Fruit fly (Drosophila melanogaster) whole organism, embryonic: Measurements from ENCODE around the gene Rab3-GAP.
A peak's percentile ranks its signal among the peaks of the same experiment; 100 is the strongest.

ENCODE experiments used
- Abd-B ChIP-seq: fragments of 200-800 bp; sonication (Bioruptor generic); optimal IDR thresholded peaks from 2 replicates; lab custom pipeline; 2018; ENCODE audit warnings: missing biosample characterization, mild to moderate bottlenecking, missing genetic modification characterization, moderate library complexity
- B-H2 ChIP-seq: fragments of 200-800 bp; sonication (Bioruptor generic); optimal IDR thresholded peaks from 2 replicates; lab custom pipeline; 2018; ENCODE audit warnings: missing biosample characterization, mild to moderate bottlenecking, missing genetic modification characterization
- Bdp1 ChIP-seq: fragments of 200-800 bp; sonication (Bioruptor generic); optimal IDR thresholded peaks from 3 replicates; lab custom pipeline; 2016; ENCODE audit warnings: missing biosample characterization, missing genetic modification characterization
- CG13424 ChIP-seq: fragments of 200-800 bp; sonication (Bioruptor generic); optimal IDR thresholded peaks from 2 replicates; lab custom pipeline; 2019; ENCODE audit warnings: missing biosample characterization, mild to moderate bottlenecking, missing genetic modification characterization, moderate library complexity
- CG13894 ChIP-seq: fragments of 200-800 bp; sonication (Bioruptor generic); optimal IDR thresholded peaks from 3 replicates; lab custom pipeline; 2018; ENCODE audit warnings: missing biosample characterization, mild to moderate bottlenecking, missing genetic modification characterization, moderate library complexity
- CG14710 ChIP-seq: fragments of 200-800 bp; sonication (Bioruptor generic); optimal IDR thresholded peaks from 3 replicates; lab custom pipeline; 2019; ENCODE audit warnings: missing biosample characterization, mild to moderate bottlenecking, missing genetic modification characterization, moderate library complexity
- CG15073 ChIP-seq: fragments of 200-800 bp; sonication (Bioruptor generic); optimal IDR thresholded peaks from 2 replicates; lab custom pipeline; 2016; ENCODE audit warnings: missing biosample characterization, missing genetic modification characterization
- CG1647 ChIP-seq: fragments of 200-800 bp; sonication (Bioruptor generic); optimal IDR thresholded peaks from 3 replicates; lab custom pipeline; 2016; ENCODE audit warnings: missing biosample characterization, missing genetic modification characterization
- CG17361 ChIP-seq: fragments of 200-800 bp; sonication (Bioruptor generic); IDR thresholded peaks from 3 replicates; pipeline ENCODE4 v1.3.6; 2022; ENCODE audit warnings: missing biosample characterization, missing genetic modification characterization
- CG3163 ChIP-seq: fragments of 200-800 bp; sonication (Bioruptor generic); optimal IDR thresholded peaks from 3 replicates; lab custom pipeline; 2016; ENCODE audit warnings: missing biosample characterization, missing genetic modification characterization
- CG3281 ChIP-seq: fragments of 200-800 bp; sonication (Bioruptor generic); optimal IDR thresholded peaks from 3 replicates; lab custom pipeline; 2017; ENCODE audit warnings: missing biosample characterization, mild to moderate bottlenecking, missing genetic modification characterization
- CG34224 ChIP-seq: fragments of 200-800 bp; sonication (Bioruptor generic); IDR thresholded peaks from 3 replicates; pipeline ENCODE4 v1.3.6; 2022; ENCODE audit warnings: missing biosample characterization, missing genetic modification characterization; ENCODE audit not compliant: partially characterized antibody
- CG34422 ChIP-seq: fragments of 200-800 bp; sonication (Bioruptor generic); IDR thresholded peaks from 3 replicates; pipeline ENCODE4 v1.3.6; 2022; ENCODE audit warnings: missing biosample characterization, missing genetic modification characterization
- CG3847 ChIP-seq: fragments of 200-800 bp; sonication (Bioruptor generic); IDR thresholded peaks from 2 replicates; pipeline ENCODE4 v1.3.6; 2022; ENCODE audit warnings: missing biosample characterization, missing genetic modification characterization
- CG3995 ChIP-seq: fragments of 200-800 bp; sonication (Bioruptor generic); optimal IDR thresholded peaks from 3 replicates; lab custom pipeline; 2016; ENCODE audit warnings: missing biosample characterization, missing genetic modification characterization
- CG4424 ChIP-seq: fragments of 200-800 bp; sonication (Bioruptor generic); optimal IDR thresholded peaks from 3 replicates; lab custom pipeline; 2016; ENCODE audit warnings: missing biosample characterization, missing genetic modification characterization
- CHES-1-like ChIP-seq: fragments of 200-800 bp; sonication (Bioruptor generic); optimal IDR thresholded peaks from 2 replicates; lab custom pipeline; 2016; ENCODE audit warnings: missing biosample characterization, missing genetic modification characterization
- CkIIα-i1 ChIP-seq: fragments of 200-800 bp; sonication (Bioruptor generic); IDR thresholded peaks from 2 replicates; pipeline ENCODE4 v1.3.6; 2022; ENCODE audit warnings: missing biosample characterization, missing genetic modification characterization
- CrebB ChIP-seq: fragments of 200-800 bp; sonication (Bioruptor generic); optimal IDR thresholded peaks from 3 replicates; lab custom pipeline; 2018; ENCODE audit warnings: missing biosample characterization, mild to moderate bottlenecking, missing genetic modification characterization
- D ChIP-seq, 2 experiments: fragments of 200-800 bp in 1 of 2; fragments of >200 bp in 1 of 2; sonication (Bioruptor generic) in 1 of 2; optimal IDR thresholded peaks; 2 replicates in 1 of 2; 3 replicates in 1 of 2; lab custom pipeline; 2017; ENCODE audit warnings: mild to moderate bottlenecking in 1 of 2, missing biosample characterization in 1 of 2, missing genetic modification characterization in 1 of 2, missing genetic modification reagents in 1 of 2
- Dad ChIP-seq: fragments of 200-800 bp; sonication (Bioruptor generic); optimal IDR thresholded peaks from 3 replicates; lab custom pipeline; 2016; ENCODE audit warnings: missing biosample characterization, missing genetic modification characterization
- Dfd ChIP-seq, 2 experiments: fragments of >200 bp; optimal IDR thresholded peaks; 2 replicates each; lab custom pipeline; 2017; ENCODE audit warnings: missing biosample characterization in 2 of 2, missing genetic modification characterization in 2 of 2
- Doc3 ChIP-seq: fragments of 200-800 bp; sonication (Bioruptor generic); IDR thresholded peaks from 3 replicates; pipeline ENCODE4 v1.3.6; 2022; ENCODE audit warnings: missing biosample characterization, missing genetic modification characterization; ENCODE audit not compliant: partially characterized antibody
- Drgx ChIP-seq: fragments of 200-800 bp; sonication (Bioruptor generic); IDR thresholded peaks from 2 replicates; pipeline ENCODE4 v1.3.6; 2022; ENCODE audit warnings: missing biosample characterization, missing genetic modification characterization
- ERR ChIP-seq: fragments of 200-800 bp; sonication (Bioruptor generic); optimal IDR thresholded peaks from 2 replicates; lab custom pipeline; 2016; ENCODE audit warnings: missing biosample characterization, missing genetic modification characterization
- Elba2 ChIP-seq: fragments of 200-800 bp; sonication (Bioruptor generic); optimal IDR thresholded peaks from 3 replicates; lab custom pipeline; 2016; ENCODE audit warnings: missing biosample characterization, missing genetic modification characterization
- Lpt ChIP-seq: fragments of >200 bp; optimal IDR thresholded peaks from 2 replicates; lab custom pipeline; 2018; ENCODE audit warnings: missing biosample characterization, missing genetic modification characterization
- MBD-R2 ChIP-seq: fragments of 200-800 bp; sonication (Bioruptor generic); IDR thresholded peaks from 2 replicates; pipeline ENCODE4 v1.3.6; 2022; ENCODE audit warnings: missing biosample characterization, missing genetic modification characterization
- NC2α ChIP-seq: fragments of 200-800 bp; sonication (Bioruptor generic); optimal IDR thresholded peaks from 2 replicates; lab custom pipeline; 2016; ENCODE audit warnings: missing biosample characterization, missing genetic modification characterization
- Optix ChIP-seq: fragments of 200-800 bp; sonication (Bioruptor generic); IDR thresholded peaks from 3 replicates; pipeline ENCODE4 v1.3.6; 2022; ENCODE audit warnings: missing biosample characterization, missing genetic modification characterization
- Ravus ChIP-seq: fragments of 200-800 bp; sonication (Bioruptor generic); IDR thresholded peaks from 2 replicates; pipeline ENCODE4 v1.3.6; 2022; ENCODE audit warnings: missing biosample characterization, missing genetic modification characterization
- Sin3A ChIP-seq: fragments of >200 bp; optimal IDR thresholded peaks from 2 replicates; lab custom pipeline; 2018
- dan ChIP-seq: fragments of 200-800 bp; sonication (Bioruptor generic); IDR thresholded peaks from 2 replicates; pipeline ENCODE4 v1.3.6; 2022; ENCODE audit warnings: missing biosample characterization, missing genetic modification characterization
- dmrt11E ChIP-seq: fragments of 200-800 bp; sonication (Bioruptor generic); optimal IDR thresholded peaks from 3 replicates; lab custom pipeline; 2018; ENCODE audit warnings: missing biosample characterization, mild to moderate bottlenecking, missing genetic modification characterization, moderate library complexity
- dysf ChIP-seq: fragments of 200-800 bp; sonication (Bioruptor generic); IDR thresholded peaks from 3 replicates; pipeline ENCODE4 v1.3.6; 2022; ENCODE audit warnings: missing biosample characterization, missing genetic modification characterization
- ewg ChIP-seq: fragments of 200-800 bp; sonication (Bioruptor generic); optimal IDR thresholded peaks from 3 replicates; lab custom pipeline; 2017; ENCODE audit warnings: mild to moderate bottlenecking, missing biosample characterization, missing genetic modification reagents, missing genetic modification characterization
- gro ChIP-seq: fragments of 200-800 bp; sonication (Bioruptor generic); optimal IDR thresholded peaks from 2 replicates; lab custom pipeline; 2016; ENCODE audit warnings: missing biosample characterization, missing genetic modification characterization
- gsb-n ChIP-seq: fragments of 200-800 bp; sonication (Bioruptor generic); optimal IDR thresholded peaks from 3 replicates; lab custom pipeline; 2018; ENCODE audit warnings: missing biosample characterization, mild to moderate bottlenecking, missing genetic modification characterization
- ind ChIP-seq: fragments of 200-800 bp; sonication (Bioruptor generic); optimal IDR thresholded peaks from 3 replicates; lab custom pipeline; 2016; ENCODE audit warnings: missing biosample characterization, missing genetic modification characterization
- insv ChIP-seq, 2 experiments: fragments of 200-800 bp; sonication (Bioruptor generic); optimal IDR thresholded peaks; 3 replicates each; lab custom pipeline; 2016 to 2018; ENCODE audit warnings: missing biosample characterization in 2 of 2, missing genetic modification characterization in 2 of 2
- pho ChIP-seq: fragments of 200-800 bp; sonication (Bioruptor generic); optimal IDR thresholded peaks from 2 replicates; lab custom pipeline; 2016; ENCODE audit warnings: missing biosample characterization, missing genetic modification characterization
- row ChIP-seq: fragments of 200-800 bp; sonication (Bioruptor generic); IDR thresholded peaks from 3 replicates; pipeline ENCODE4 v1.3.6; 2022; ENCODE audit warnings: missing biosample characterization, missing genetic modification characterization
- sens ChIP-seq: fragments of 200-800 bp; sonication (Bioruptor generic); peaks from one replicate; lab custom pipeline; 2016; ENCODE audit warnings: missing biosample characterization, missing genetic modification characterization
- sens-2 ChIP-seq: fragments of 200-800 bp; sonication (Bioruptor generic); IDR thresholded peaks from 2 replicates; pipeline ENCODE4 v1.3.6; 2022; ENCODE audit warnings: missing biosample characterization, missing genetic modification characterization
- shn ChIP-seq: fragments of 200-800 bp; sonication (Bioruptor generic); optimal IDR thresholded peaks from 3 replicates; lab custom pipeline; 2016; ENCODE audit warnings: missing biosample characterization, missing genetic modification characterization
- trh ChIP-seq: fragments of 200-800 bp; sonication (Bioruptor generic); optimal IDR thresholded peaks from 2 replicates; lab custom pipeline; 2016; ENCODE audit warnings: missing biosample characterization, missing genetic modification characterization
- twi ChIP-seq: fragments of 200-800 bp; optimal IDR thresholded peaks from 2 replicates; lab custom pipeline; 2019; ENCODE audit warnings: missing biosample characterization, mild to moderate bottlenecking, missing genetic modification characterization, moderate library complexity
- tx ChIP-seq: fragments of 200-800 bp; sonication (Bioruptor generic); optimal IDR thresholded peaks from 2 replicates; lab custom pipeline; 2016; ENCODE audit warnings: missing biosample characterization, missing genetic modification characterization
- yki ChIP-seq: fragments of >200 bp; optimal IDR thresholded peaks from 3 replicates; lab custom pipeline; 2018
- zf30C ChIP-seq: fragments of 200-800 bp; sonication (Bioruptor generic); optimal IDR thresholded peaks from 3 replicates; lab custom pipeline; 2018; ENCODE audit warnings: missing biosample characterization, mild to moderate bottlenecking, missing genetic modification characterization

Rab3-GAP gene

dm6 chr2L:12044613-12045350 is 18.2 kb downstream of the Rab3-GAP start, which contains the start of gene CG6785 (continued):
- TF ChIP-seq ERR (GFP tag; lab: Kevin White, UChicago) = peak; percentile 74
- peak in 1 of 2 experiments; percentile 77 for TF ChIP-seq insv (GFP tag; optimal IDR thresholded peaks at IDR 0.05; lab: Kevin White, UChicago)
- TF ChIP-seq sens-2 (GFP tag; lab: Robert Waterston, UW) = peak; percentile 29; the same call in 1 of the 2 replicates
- TF ChIP-seq ind (GFP tag; lab: Kevin White, UChicago) = peak; percentile 2
- TF ChIP-seq row (GFP tag; lab: Robert Waterston, UW) = 0 out of 3 replicates have a peak, but pooled peaks have one; percentile 47
- TF ChIP-seq CG4424 = peak; percentile 67
- no peak for TF ChIP-seq Dfd (GFP tag; optimal IDR thresholded peaks at IDR 0.05; lab: Kevin White, UChicago)
- peak; percentile 65 for TF ChIP-seq Dad
- peak; percentile 7; the same call in 1 of the 2 replicates for TF ChIP-seq MBD-R2 (GFP tag; lab: Robert Waterston, UW)
- TF ChIP-seq CG13424 (tag; lab: Kevin White, UChicago) = peak; percentile 73
- TF ChIP-seq Ravus = no peak
- no peak for TF ChIP-seq dan (GFP tag; lab: Robert Waterston, UW)
- peak; percentile 69 for TF ChIP-seq dmrt11E (tag; lab: Kevin White, UChicago)
- peak; percentile 69 for TF ChIP-seq tx
- peak; percentile 86 for TF ChIP-seq trh (GFP tag; lab: Kevin White, UChicago)
- peak; percentile 63; the same call in 2 of the 3 replicates for TF ChIP-seq CG17361 (GFP tag; lab: Robert Waterston, UW)
- TF ChIP-seq D (optimal IDR thresholded peaks at IDR 0.05; lab: Kevin White, UChicago) = no peak
- TF ChIP-seq D (GFP tag; optimal IDR thresholded peaks at IDR 0.05; lab: Kevin White, UChicago) = peak; percentile 83
- TF ChIP-seq CG14710 (tag; lab: Kevin White, UChicago) = peak; percentile 73
- TF ChIP-seq yki (lab: Kevin White, UChicago) = no peak
- TF ChIP-seq CG1647 (GFP tag; lab: Kevin White, UChicago) = peak; percentile 75
- no peak for TF ChIP-seq zf30C (GFP tag; lab: Kevin White, UChicago)
- TF ChIP-seq ewg = peak; percentile 79
- peak; percentile 50; the same call in 1 of the 3 replicates for TF ChIP-seq CG34422 (GFP tag; lab: Robert Waterston, UW)
- peak; percentile 95 for TF ChIP-seq CHES-1-like
- TF ChIP-seq CG3163 (GFP tag; lab: Kevin White, UChicago) = peak; percentile 72
- TF ChIP-seq Doc3 (GFP tag; lab: Robert Waterston, UW) = no peak
- TF ChIP-seq CG3995 (GFP tag; lab: Kevin White, UChicago) = peak; percentile 24
- TF ChIP-seq Lpt (GFP tag; lab: Kevin White, UChicago) = no peak
- peak; percentile 76 for TF ChIP-seq pho (GFP tag; lab: Kevin White, UChicago)
- TF ChIP-seq Optix (GFP tag; lab: Robert Waterston, UW) = no peak
- peak; percentile 72 for TF ChIP-seq CG13894 (tag; lab: Kevin White, UChicago)
- no peak for TF ChIP-seq CG3847
- TF ChIP-seq CG3281 (GFP tag; lab: Kevin White, UChicago) = peak; percentile 76
- TF ChIP-seq Sin3A = no peak
- TF ChIP-seq shn (GFP tag; lab: Kevin White, UChicago) = peak; percentile 68
- TF ChIP-seq CkIIα-i1 (GFP tag; lab: Robert Waterston, UW) = no peak
- TF ChIP-seq sens = peak; percentile 99
- TF ChIP-seq CG15073 (GFP tag; lab: Kevin White, UChicago) = peak; percentile 9
- peak; percentile 26; the same call in 1 of the 3 replicates for TF ChIP-seq CG34224 (GFP tag; lab: Robert Waterston, UW)
- TF ChIP-seq CrebB (tag; lab: Kevin White, UChicago) = peak; percentile 96
- peak; percentile 88 for TF ChIP-seq gsb-n
- TF ChIP-seq NC2α (GFP tag; lab: Kevin White, UChicago) = peak; percentile 90
- no peak for TF ChIP-seq Elba2
- TF ChIP-seq B-H2 = peak; percentile 88
- peak; percentile 41; the same call in 1 of the 3 replicates for TF ChIP-seq dysf (GFP tag; lab: Robert Waterston, UW)
- peak; percentile 85 for TF ChIP-seq gro (GFP tag; lab: Kevin White, UChicago)
- TF ChIP-seq Bdp1 (GFP tag; lab: Kevin White, UChicago) = peak; percentile 68
- peak; percentile 33 for TF ChIP-seq twi
- TF ChIP-seq Drgx = peak; percentile 84
- TF ChIP-seq Abd-B (GFP tag; lab: Kevin White, UChicago) = no peak
